Worm (Caenorhabditis elegans): Measurements from ENCODE around the gene sre-39.

Gene sre-39

DNA sequence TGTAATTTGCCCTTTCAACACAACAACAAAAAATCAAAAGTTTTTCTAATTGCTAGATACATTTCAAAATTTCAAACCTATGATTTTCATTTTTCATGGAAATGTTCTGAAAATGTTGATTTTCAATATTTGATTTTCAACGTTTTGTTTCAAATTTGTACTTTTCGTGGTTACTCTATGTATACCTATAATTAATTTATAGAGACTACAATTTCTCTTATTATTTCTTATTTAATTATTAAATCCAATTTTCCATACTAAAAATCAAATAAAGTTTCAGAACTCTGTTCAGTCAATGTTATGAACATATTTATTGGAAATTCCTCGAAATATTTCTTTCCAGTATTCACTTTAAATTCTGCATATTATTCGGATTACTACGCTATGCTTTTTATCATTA lies at the start of gene sre-39:
Gene sre-39 (plus strand): TSS at position 301 of the 400 bp plus-strand sequence.
- TF ChIP-seq W03F9.2 (tag; optimal IDR thresholded peaks at IDR 0.05) (no peak), dao-5 (tag; optimal IDR thresholded peaks at IDR 0.05) (no peak), him-1 (tag; optimal IDR thresholded peaks at IDR 0.05) (no peak)

ce11 chrII:4638241-4638640 lies 48.8 kb upstream of the sre-39 start, which contains the start of gene che-10:
Gene che-10, minus strand, starts transcription at chrII:4638341.
- no peak for TF ChIP-seq dao-5 (tag; optimal IDR thresholded peaks at IDR 0.05)
- TF ChIP-seq W03F9.2 (tag; optimal IDR thresholded peaks at IDR 0.05): no peak
- no peak for TF ChIP-seq him-1 (tag; optimal IDR thresholded peaks at IDR 0.05)

DNA sequence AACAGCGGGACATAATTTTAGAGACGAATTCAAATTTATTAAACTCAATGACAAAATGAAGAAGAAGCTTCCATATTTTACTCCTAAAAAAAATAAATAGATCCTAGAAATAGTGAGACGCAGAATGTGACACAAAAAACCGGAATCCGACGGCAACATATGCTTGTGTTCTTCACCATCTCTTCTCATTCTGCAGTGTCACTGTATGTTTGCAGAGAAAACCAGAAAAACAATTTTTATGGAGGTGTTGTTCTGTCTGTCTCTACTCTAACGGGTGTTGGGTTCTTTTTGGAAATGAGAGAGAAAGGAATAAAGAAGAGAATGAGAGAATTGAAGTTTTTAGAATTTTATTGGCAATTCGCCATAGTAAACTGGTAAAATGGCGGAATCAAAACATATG lies 48.1 kb upstream of the sre-39 start:
- TF ChIP-seq dao-5 (tag; optimal IDR thresholded peaks at IDR 0.05) (no peak), W03F9.2 (tag; optimal IDR thresholded peaks at IDR 0.05) (no peak), him-1 (tag; optimal IDR thresholded peaks at IDR 0.05) (no peak)

DNA sequence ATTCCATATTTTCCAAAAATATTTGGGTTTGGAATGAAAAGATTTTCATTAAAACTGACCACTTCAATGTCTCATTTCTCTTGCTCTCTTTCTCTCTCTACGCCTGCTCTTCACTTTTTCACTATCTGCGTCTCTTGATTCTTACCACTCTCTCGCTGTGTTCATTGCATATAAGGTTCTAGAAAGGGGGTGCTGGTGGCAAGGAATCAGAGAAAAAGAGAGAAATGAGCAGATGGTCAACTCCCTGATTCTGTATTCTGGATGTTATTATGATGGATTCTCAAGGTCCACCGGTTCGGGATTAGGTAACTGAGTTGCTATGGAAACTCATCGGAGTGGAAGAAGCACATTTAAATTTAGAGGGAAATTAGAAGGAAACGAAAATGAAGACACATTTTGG lies 46.3 kb upstream of the sre-39 start:
- TF ChIP-seq him-1 (tag; optimal IDR thresholded peaks at IDR 0.05): no peak

- TF ChIP-seq W03F9.2 (tag; optimal IDR thresholded peaks at IDR 0.05) (no peak), him-1 (tag; optimal IDR thresholded peaks at IDR 0.05) (no peak), dao-5 (tag; optimal IDR thresholded peaks at IDR 0.05) (no peak)
These were observed 38.3 kb upstream of the sre-39 start, which contains the start of gene lgc-27 for ce11 chrII:4648785-4649184. Gene lgc-27, plus strand, starts transcription at chrII:4649085.

ce11 chrII:4650072-4650471 lies 37.0 kb upstream of the sre-39 start:
- TF ChIP-seq dao-5 (tag; optimal IDR thresholded peaks at IDR 0.05): no peak
- no peak for TF ChIP-seq him-1 (tag; optimal IDR thresholded peaks at IDR 0.05)
- TF ChIP-seq W03F9.2 (tag; optimal IDR thresholded peaks at IDR 0.05): no peak

ce11 chrII:4655834-4656233 lies 31.2 kb upstream of the sre-39 start, which contains the start of gene fut-6:
Gene fut-6, minus strand, starts transcription at chrII:4655934.
- TF ChIP-seq W03F9.2 (tag; optimal IDR thresholded peaks at IDR 0.05) (no peak), him-1 (tag; optimal IDR thresholded peaks at IDR 0.05) (no peak), dao-5 (tag; optimal IDR thresholded peaks at IDR 0.05) (no peak)

ce11 chrII:4657370-4657769 lies 29.7 kb upstream of the sre-39 start:
- TF ChIP-seq W03F9.2 (tag; optimal IDR thresholded peaks at IDR 0.05) (no peak), him-1 (tag; optimal IDR thresholded peaks at IDR 0.05) (no peak), dao-5 (tag; optimal IDR thresholded peaks at IDR 0.05) (no peak)

DNA sequence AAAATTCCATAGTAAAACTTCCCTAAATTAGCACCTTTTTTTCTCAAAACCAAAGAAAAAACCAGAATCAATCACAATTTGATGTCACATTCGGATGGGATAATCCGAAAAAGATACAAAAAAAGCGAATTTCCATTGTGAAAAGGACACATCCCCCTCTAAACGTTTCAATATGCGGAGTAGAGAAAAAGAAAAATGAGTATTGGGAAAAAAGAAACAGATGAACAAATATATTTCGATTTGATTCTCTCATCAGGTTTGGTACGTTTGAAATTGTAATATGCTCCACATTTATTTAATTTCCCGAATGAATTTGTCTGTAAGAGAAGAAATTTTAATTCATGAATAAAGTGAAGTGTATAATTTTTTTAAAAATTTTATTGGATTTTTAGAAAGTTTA lies 28.8 kb upstream of the sre-39 start:
- TF ChIP-seq W03F9.2 (tag; optimal IDR thresholded peaks at IDR 0.05) (no peak), dao-5 (tag; optimal IDR thresholded peaks at IDR 0.05) (no peak), him-1 (tag; optimal IDR thresholded peaks at IDR 0.05) (no peak)

- TF ChIP-seq W03F9.2 (tag; optimal IDR thresholded peaks at IDR 0.05) (no peak), him-1 (tag; optimal IDR thresholded peaks at IDR 0.05) (no peak), dao-5 (tag; optimal IDR thresholded peaks at IDR 0.05) (no peak)
These were observed 25.8 kb upstream of the sre-39 start, which contains the start of gene T05A7.13 for ce11 chrII:4661278-4661677. Gene T05A7.13, minus strand, starts transcription at chrII:4661378.

- no peak for TF ChIP-seq him-1 (tag; optimal IDR thresholded peaks at IDR 0.05)
- TF ChIP-seq W03F9.2 (tag; optimal IDR thresholded peaks at IDR 0.05): no peak
- no peak for TF ChIP-seq dao-5 (tag; optimal IDR thresholded peaks at IDR 0.05)
These were observed 23.9 kb upstream of the sre-39 start, which contains the start of gene T05A7.12 for ce11 chrII:4663186-4663585. Gene T05A7.12, minus strand, starts transcription at chrII:4663286.

ce11 chrII:4665359-4665758 lies 21.7 kb upstream of the sre-39 start, which contains the start of gene T05A7.11:
Gene T05A7.11, minus strand, starts transcription at chrII:4665459.
- TF ChIP-seq dao-5 (tag; optimal IDR thresholded peaks at IDR 0.05) (no peak), him-1 (tag; optimal IDR thresholded peaks at IDR 0.05) (no peak), W03F9.2 (tag; optimal IDR thresholded peaks at IDR 0.05) (no peak)

DNA sequence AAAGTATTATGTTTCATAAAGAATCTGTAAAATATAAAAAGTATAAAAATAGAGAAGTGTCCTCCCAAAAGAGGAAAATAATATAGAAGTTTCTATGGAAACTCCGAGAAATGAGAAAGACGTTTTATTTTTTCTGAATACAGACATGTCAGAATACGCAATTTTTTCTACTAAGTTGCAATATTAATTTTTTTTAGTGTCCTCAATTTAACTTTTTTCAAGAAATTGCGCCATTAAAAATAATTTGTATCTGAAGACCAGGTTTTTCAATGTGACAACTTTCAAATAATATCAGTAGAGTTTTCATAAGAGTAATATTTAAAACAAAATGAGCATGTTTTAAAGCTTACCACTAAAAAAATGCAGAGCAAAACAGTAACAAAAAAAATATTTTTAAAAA lies 19.5 kb upstream of the sre-39 start, which contains the start of gene fut-5:
Gene fut-5 (minus strand): TSS at position 101 of the 400 bp plus-strand sequence.
- TF ChIP-seq him-1 (tag; optimal IDR thresholded peaks at IDR 0.05) (no peak), W03F9.2 (tag; optimal IDR thresholded peaks at IDR 0.05) (no peak), dao-5 (tag; optimal IDR thresholded peaks at IDR 0.05) (no peak)

- TF ChIP-seq him-1 (tag; optimal IDR thresholded peaks at IDR 0.05) (no peak), dao-5 (tag; optimal IDR thresholded peaks at IDR 0.05) (no peak), W03F9.2 (tag; optimal IDR thresholded peaks at IDR 0.05) (no peak)
These were observed 15.3 kb upstream of the sre-39 start, which contains the start of gene T05A7.6 for ce11 chrII:4671692-4672091. Gene T05A7.6, minus strand, starts transcription at chrII:4671792.

ce11 chrII:4672584-4673110 lies 14.4 kb upstream of the sre-39 start, which contains the start of the genes clec-140 and hmg-11:
Gene clec-140, plus strand, starts transcription at chrII:4673060.
Gene hmg-11, plus strand, starts transcription at chrII:4673085.
- TF ChIP-seq him-1 (tag; optimal IDR thresholded peaks at IDR 0.05) (no peak), dao-5 (tag; optimal IDR thresholded peaks at IDR 0.05) (no peak), W03F9.2 (tag; optimal IDR thresholded peaks at IDR 0.05) (no peak)
